Worm (Caenorhabditis elegans) whole organism, late embryonic: ENCODE measurements around the gene C05C8.5.

Source experiments
- K02D7.2 ChIP-seq: sonication (generic microtip); optimal IDR thresholded peaks from 2 replicates; lab custom pipeline; 2017; ENCODE audit warnings: mild to moderate bottlenecking, missing genetic modification characterization, missing compliant biosample characterization
- ahr-1 ChIP-seq: sonication (generic microtip); optimal IDR thresholded peaks from 2 replicates; lab custom pipeline; 2016; ENCODE audit warnings: missing genetic modification characterization, missing compliant biosample characterization
- ama-1 ChIP-seq: fragments of 150-350 bp; optimal IDR thresholded peaks from 2 replicates; lab custom pipeline; 2014
- ceh-18 ChIP-seq: sonication (generic microtip); optimal IDR thresholded peaks from 2 replicates; lab custom pipeline; 2016; ENCODE audit warnings: missing genetic modification characterization, missing compliant biosample characterization
- ceh-19 ChIP-seq: fragments of 200-800 bp; sonication (Bioruptor generic); optimal IDR thresholded peaks from 2 replicates; lab custom pipeline; 2018; ENCODE audit warnings: mild to moderate bottlenecking, missing genetic modification characterization, missing compliant biosample characterization
- ceh-31 ChIP-seq: sonication (generic microtip); optimal IDR thresholded peaks from 2 replicates; lab custom pipeline; 2016; ENCODE audit warnings: missing genetic modification characterization, missing compliant biosample characterization
- ceh-45 ChIP-seq: fragments of 200-800 bp; sonication (Bioruptor generic); IDR thresholded peaks from 2 replicates; pipeline ENCODE4 v1.3.6; 2022; ENCODE audit warnings: missing genetic modification reagents, missing genetic modification characterization, missing compliant biosample characterization
- ceh-48 ChIP-seq: sonication (generic microtip); optimal IDR thresholded peaks from 2 replicates; lab custom pipeline; 2016; ENCODE audit warnings: missing genetic modification characterization, inconsistent platforms, missing compliant biosample characterization
- ceh-9 ChIP-seq: sonication (generic microtip); optimal IDR thresholded peaks from 2 replicates; lab custom pipeline; 2016; ENCODE audit warnings: mild to moderate bottlenecking, missing genetic modification characterization, inconsistent platforms, missing compliant biosample characterization
- che-1 ChIP-seq: sonication (generic microtip); optimal IDR thresholded peaks from 2 replicates; lab custom pipeline; 2016; ENCODE audit warnings: mild to moderate bottlenecking, missing genetic modification characterization, missing compliant biosample characterization
- elt-4 ChIP-seq: sonication (generic microtip); optimal IDR thresholded peaks from 2 replicates; lab custom pipeline; 2016; ENCODE audit warnings: missing genetic modification characterization, missing compliant biosample characterization
- fax-1 ChIP-seq: sonication (generic microtip); optimal IDR thresholded peaks from 2 replicates; lab custom pipeline; 2016; ENCODE audit warnings: missing genotype, missing genetic modification characterization, missing compliant biosample characterization
- fkh-6 ChIP-seq: sonication (generic microtip); optimal IDR thresholded peaks from 2 replicates; lab custom pipeline; 2016; ENCODE audit warnings: missing genetic modification characterization, missing compliant biosample characterization
- gmeb-2 ChIP-seq: sonication (generic microtip); optimal IDR thresholded peaks from 2 replicates; lab custom pipeline; 2016; ENCODE audit warnings: missing genetic modification characterization, inconsistent platforms, missing compliant biosample characterization
- hlh-13 ChIP-seq: fragments of 200-800 bp; sonication (Bioruptor generic); optimal IDR thresholded peaks from 2 replicates; lab custom pipeline; 2018; ENCODE audit warnings: mild to moderate bottlenecking, missing genetic modification characterization, missing compliant biosample characterization
- hlh-15 ChIP-seq: sonication (generic microtip); optimal IDR thresholded peaks from 2 replicates; lab custom pipeline; 2016; ENCODE audit warnings: missing genetic modification characterization, missing compliant biosample characterization
- hlh-30 ChIP-seq: sonication (generic microtip); optimal IDR thresholded peaks from 2 replicates; lab custom pipeline; 2017; ENCODE audit warnings: antibody characterized with exemption, missing genetic modification characterization, missing compliant biosample characterization; ENCODE audit not compliant: insufficient read depth
- hlh-6 ChIP-seq: sonication (generic microtip); optimal IDR thresholded peaks from 2 replicates; lab custom pipeline; 2016; ENCODE audit warnings: missing genotype, missing genetic modification characterization, missing compliant biosample characterization
- lim-6 ChIP-seq: sonication (generic microtip); optimal IDR thresholded peaks from 2 replicates; lab custom pipeline; 2016; ENCODE audit warnings: missing genetic modification characterization, missing compliant biosample characterization
- lin-11 ChIP-seq: fragments of 200-800 bp; sonication (Bioruptor generic); optimal IDR thresholded peaks from 2 replicates; lab custom pipeline; 2018; ENCODE audit warnings: mild to moderate bottlenecking, missing genetic modification characterization, missing compliant biosample characterization
- madf-2 ChIP-seq: sonication (generic microtip); optimal IDR thresholded peaks from 2 replicates; lab custom pipeline; 2017; ENCODE audit warnings: missing genetic modification characterization, missing compliant biosample characterization
- mec-3 ChIP-seq: sonication (generic microtip); optimal IDR thresholded peaks from 2 replicates; lab custom pipeline; 2016; ENCODE audit warnings: borderline replicate concordance, missing genetic modification characterization, missing compliant biosample characterization
- nfya-1 ChIP-seq: sonication (generic microtip); optimal IDR thresholded peaks from 2 replicates; lab custom pipeline; 2017; ENCODE audit warnings: missing genetic modification characterization, mild to moderate bottlenecking, missing compliant biosample characterization, antibody characterized with exemption, moderate library complexity
- pag-3 ChIP-seq: sonication (generic microtip); optimal IDR thresholded peaks from 2 replicates; lab custom pipeline; 2016; ENCODE audit warnings: missing compliant biosample characterization, missing genetic modification characterization, borderline replicate concordance
- pax-1 ChIP-seq: fragments of 150-350 bp; optimal IDR thresholded peaks from 2 replicates; lab custom pipeline; 2014; ENCODE audit warnings: missing biosample characterization, missing genetic modification characterization
- pha-2 ChIP-seq: sonication (generic microtip); optimal IDR thresholded peaks from 2 replicates; lab custom pipeline; 2017; ENCODE audit warnings: mild to moderate bottlenecking, missing genetic modification characterization, missing compliant biosample characterization
- rnt-1 ChIP-seq: sonication (generic microtip); optimal IDR thresholded peaks from 2 replicates; lab custom pipeline; 2016; ENCODE audit warnings: missing genetic modification characterization, missing compliant biosample characterization
- sox-2 ChIP-seq: fragments of 200-800 bp; sonication (Bioruptor generic); IDR thresholded peaks from 2 replicates; pipeline ENCODE4 v1.3.6; 2022; ENCODE audit warnings: missing genetic modification reagents, missing genetic modification characterization, missing compliant biosample characterization
- tbx-2 ChIP-seq: sonication (generic microtip); optimal IDR thresholded peaks from 2 replicates; lab custom pipeline; 2016; ENCODE audit warnings: missing genetic modification characterization, missing compliant biosample characterization
- tbx-7 ChIP-seq: sonication (generic microtip); optimal IDR thresholded peaks from 2 replicates; lab custom pipeline; 2016; ENCODE audit warnings: missing genotype, missing genetic modification characterization, missing compliant biosample characterization
- ttx-3 ChIP-seq: sonication (generic microtip); optimal IDR thresholded peaks from 2 replicates; lab custom pipeline; 2016; ENCODE audit warnings: missing genetic modification reagents, missing genetic modification characterization, missing compliant biosample characterization
- unc-42 ChIP-seq: sonication (generic microtip); optimal IDR thresholded peaks from 2 replicates; lab custom pipeline; 2016; ENCODE audit warnings: missing genotype, missing genetic modification characterization, missing compliant biosample characterization
- unc-86 ChIP-seq: sonication (generic microtip); optimal IDR thresholded peaks from 2 replicates; lab custom pipeline; 2016; ENCODE audit warnings: missing genetic modification characterization, missing compliant biosample characterization

C05C8.5 gene

ce11 chrV:7223152-7223551, 11.5 kb downstream of the C05C8.5 start, which contains the start of gene C13F10.7:
TSS of gene C13F10.7 (minus strand) at chrV:7223252.
- no peak for TF ChIP-seq nfya-1 (tag; lab: Kevin White, UChicago)
- TF ChIP-seq fax-1 (tag; lab: Kevin White, UChicago): no peak
- TF ChIP-seq unc-42 (tag; lab: Kevin White, UChicago): no peak
- no peak for TF ChIP-seq K02D7.2 (tag; lab: Kevin White, UChicago)
- TF ChIP-seq hlh-15 (tag; lab: Kevin White, UChicago): no peak
- no peak for TF ChIP-seq hlh-13 (GFP tag; lab: Kevin White, UChicago)
- no peak for TF ChIP-seq elt-4 (tag; lab: Kevin White, UChicago)
- TF ChIP-seq che-1 (tag; lab: Kevin White, UChicago): no peak
- TF ChIP-seq tbx-7 (tag; lab: Kevin White, UChicago): no peak
- TF ChIP-seq sox-2 (GFP tag; lab: Robert Waterston, UW): no peak
- no peak for TF ChIP-seq ceh-31 (tag; lab: Kevin White, UChicago)
- TF ChIP-seq unc-86 (tag; lab: Kevin White, UChicago): no peak
- no peak for TF ChIP-seq fkh-6 (tag; lab: Kevin White, UChicago)
- TF ChIP-seq lin-11 (tag; lab: Kevin White, UChicago): no peak
- TF ChIP-seq pax-1 (tag; lab: Kevin White, UChicago): no peak
- TF ChIP-seq gmeb-2 (tag; lab: Kevin White, UChicago): no peak
- no peak for TF ChIP-seq ceh-45

DNA sequence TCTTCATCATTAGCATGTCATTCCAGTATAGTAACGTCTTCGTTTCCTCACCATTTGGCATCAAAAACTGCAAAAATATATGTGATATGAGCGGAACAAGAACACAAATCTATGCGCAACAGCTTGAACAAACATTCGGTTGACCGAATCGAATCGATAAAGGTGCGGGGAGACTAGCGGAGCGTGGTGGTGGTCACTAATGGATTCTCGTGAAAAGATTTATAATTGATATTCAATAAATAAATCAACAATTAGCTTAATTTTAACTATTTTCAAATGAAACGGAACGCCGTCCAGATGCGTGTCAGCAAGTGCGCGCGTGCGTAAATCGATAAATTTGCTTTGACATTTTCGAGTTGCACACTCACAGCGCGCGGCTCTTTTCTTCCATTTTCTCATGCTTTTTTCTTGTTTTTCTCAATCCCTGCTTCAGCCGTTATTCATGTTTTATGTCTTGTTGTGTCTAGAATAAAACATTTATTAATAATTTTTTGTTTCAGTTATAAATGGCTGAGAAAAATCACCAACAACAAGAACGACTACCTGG, 13.6 kb downstream of the C05C8.5 start, which contains the start of the genes C13F10.8, C13F10.6 and kxd-1:
Gene C13F10.8 (minus strand): TSS at position 51 of the 547 bp plus-strand sequence.
Gene C13F10.6 (minus strand): TSS at position 67 of the 547 bp plus-strand sequence.
Gene kxd-1 (plus strand): TSS at position 497 of the 547 bp plus-strand sequence.
- TF ChIP-seq ama-1 (lab: Kevin White, UChicago) (no peak), ceh-48 (tag; lab: Kevin White, UChicago) (peak; percentile 75)
- TF ChIP-seq, all 69 proteins: peak for 1

ce11 chrV:7218988-7219387, 15.6 kb downstream of the C05C8.5 start, which contains the start of gene C13F10.5:
TSS of gene C13F10.5 (minus strand) at chrV:7219088.
- TF ChIP-seq hlh-30 (tag; lab: Kevin White, UChicago): no peak
- no peak for TF ChIP-seq rnt-1
- no peak for TF ChIP-seq ceh-9 (tag; lab: Kevin White, UChicago)
- TF ChIP-seq hlh-15 (tag; lab: Kevin White, UChicago): no peak
- no peak for TF ChIP-seq ceh-18 (tag; lab: Kevin White, UChicago)
- no peak for TF ChIP-seq unc-42 (tag; lab: Kevin White, UChicago)
- TF ChIP-seq ahr-1 (tag; lab: Kevin White, UChicago): no peak
- no peak for TF ChIP-seq nfya-1 (tag; lab: Kevin White, UChicago)
- no peak for TF ChIP-seq lim-6 (tag; lab: Kevin White, UChicago)
- no peak for TF ChIP-seq sox-2 (GFP tag; lab: Robert Waterston, UW)
- TF ChIP-seq mec-3: no peak
- TF ChIP-seq fax-1 (tag; lab: Kevin White, UChicago): no peak
- no peak for TF ChIP-seq lin-11 (tag; lab: Kevin White, UChicago)
- TF ChIP-seq K02D7.2 (tag; lab: Kevin White, UChicago): no peak
- TF ChIP-seq madf-2 (tag; lab: Kevin White, UChicago): no peak
- TF ChIP-seq ceh-48 (tag; lab: Kevin White, UChicago): no peak
- no peak for TF ChIP-seq ttx-3
- TF ChIP-seq tbx-2: no peak
- TF ChIP-seq pag-3 (tag; lab: Kevin White, UChicago): no peak
- TF ChIP-seq che-1 (tag; lab: Kevin White, UChicago): no peak

ce11 chrV:7216016-7216415, 18.6 kb downstream of the C05C8.5 start:
- TF ChIP-seq ceh-18 (tag; lab: Kevin White, UChicago) (peak; percentile 4), unc-42 (tag; lab: Kevin White, UChicago) (peak; percentile 23), ceh-31 (tag; lab: Kevin White, UChicago) (peak; percentile 5), hlh-6 (no peak), ceh-48 (tag; lab: Kevin White, UChicago) (no peak)
- TF ChIP-seq, all 69 proteins: peak for 3

DNA sequence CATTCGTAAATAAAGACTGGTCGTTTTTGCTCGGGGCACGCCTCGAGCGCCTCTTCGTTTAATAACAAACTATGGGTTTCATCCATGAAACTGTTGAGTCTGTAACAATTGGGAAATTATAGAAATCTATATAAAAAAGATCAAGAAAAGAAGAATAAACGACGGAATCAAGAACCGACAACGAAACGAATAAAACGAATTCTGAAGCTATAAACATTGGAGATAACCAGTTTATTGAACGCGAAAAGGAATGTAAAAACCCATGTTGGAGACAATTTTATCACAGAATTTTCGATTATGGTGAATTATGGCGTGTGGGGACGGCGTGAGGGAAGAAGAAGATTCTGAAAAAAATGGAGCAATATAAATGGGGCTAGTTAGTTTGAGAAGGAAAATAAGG, 19.8 kb downstream of the C05C8.5 start, which contains the start of gene soap-1:
Gene soap-1 (minus strand): TSS at position 101 of the 400 bp plus-strand sequence.
- no peak for TF ChIP-seq tbx-2
- no peak for TF ChIP-seq pha-2 (tag; lab: Kevin White, UChicago)
- TF ChIP-seq ceh-19 (GFP tag; lab: Kevin White, UChicago): no peak
- TF ChIP-seq nfya-1 (tag; lab: Kevin White, UChicago): no peak
- TF ChIP-seq fax-1 (tag; lab: Kevin White, UChicago): no peak
